Worm (Caenorhabditis elegans) whole organism, late embryonic: ENCODE data around the gene T21E8.5.

Experiments
- F13H6.1 ChIP-seq: sonication (generic microtip); optimal IDR thresholded peaks from 2 replicates; lab custom pipeline; 2016; ENCODE audit warnings: missing genetic modification characterization, missing compliant biosample characterization
- K02D7.2 ChIP-seq: sonication (generic microtip); optimal IDR thresholded peaks from 2 replicates; lab custom pipeline; 2017; ENCODE audit warnings: mild to moderate bottlenecking, missing genetic modification characterization, missing compliant biosample characterization
- K09A11.1 ChIP-seq: sonication (generic microtip); optimal IDR thresholded peaks from 2 replicates; lab custom pipeline; 2017; ENCODE audit warnings: antibody characterized with exemption, mild to moderate bottlenecking, missing genetic modification characterization, missing compliant biosample characterization; ENCODE audit not compliant: insufficient read depth
- T23F11.4 ChIP-seq: fragments of 200-800 bp; sonication (Bioruptor generic); optimal IDR thresholded peaks from 2 replicates; lab custom pipeline; 2018; ENCODE audit warnings: mild to moderate bottlenecking, missing genetic modification characterization, missing compliant biosample characterization
- ahr-1 ChIP-seq: sonication (generic microtip); optimal IDR thresholded peaks from 2 replicates; lab custom pipeline; 2016; ENCODE audit warnings: missing genetic modification characterization, missing compliant biosample characterization
- ceh-14 ChIP-seq: sonication (generic microtip); optimal IDR thresholded peaks from 2 replicates; lab custom pipeline; 2016; ENCODE audit warnings: missing genotype, missing genetic modification characterization, missing compliant biosample characterization
- ceh-18 ChIP-seq: sonication (generic microtip); optimal IDR thresholded peaks from 2 replicates; lab custom pipeline; 2016; ENCODE audit warnings: missing genetic modification characterization, missing compliant biosample characterization
- ceh-22 ChIP-seq: sonication (generic microtip); optimal IDR thresholded peaks from 2 replicates; lab custom pipeline; 2017; ENCODE audit warnings: missing biosample characterization, missing genetic modification characterization
- ceh-30 ChIP-seq: fragments of 150-350 bp; optimal IDR thresholded peaks from 2 replicates; lab custom pipeline; 2014; ENCODE audit warnings: missing biosample characterization, missing genetic modification characterization
- ceh-34 ChIP-seq: sonication (generic microtip); optimal IDR thresholded peaks from 2 replicates; lab custom pipeline; 2016; ENCODE audit warnings: mild to moderate bottlenecking, missing genetic modification characterization, missing compliant biosample characterization
- ceh-45 ChIP-seq: fragments of 200-800 bp; sonication (Bioruptor generic); IDR thresholded peaks from 2 replicates; pipeline ENCODE4 v1.3.6; 2022; ENCODE audit warnings: missing genetic modification reagents, missing genetic modification characterization, missing compliant biosample characterization
- ceh-6 ChIP-seq: fragments of 200-800 bp; sonication (Bioruptor generic); optimal IDR thresholded peaks from 2 replicates; lab custom pipeline; 2018; ENCODE audit warnings: mild to moderate bottlenecking, missing genetic modification characterization, missing compliant biosample characterization
- che-1 ChIP-seq: sonication (generic microtip); optimal IDR thresholded peaks from 2 replicates; lab custom pipeline; 2016; ENCODE audit warnings: mild to moderate bottlenecking, missing genetic modification characterization, missing compliant biosample characterization
- elt-2 ChIP-seq: sonication (generic microtip); optimal IDR thresholded peaks from 2 replicates; lab custom pipeline; 2016; ENCODE audit warnings: missing genetic modification reagents, missing genetic modification characterization, missing compliant biosample characterization
- elt-4 ChIP-seq: sonication (generic microtip); optimal IDR thresholded peaks from 2 replicates; lab custom pipeline; 2016; ENCODE audit warnings: missing genetic modification characterization, missing compliant biosample characterization
- ets-4 ChIP-seq: sonication (generic microtip); optimal IDR thresholded peaks from 2 replicates; lab custom pipeline; 2016; ENCODE audit warnings: missing genetic modification characterization, missing compliant biosample characterization
- fkh-10 ChIP-seq: fragments of 150-350 bp; optimal IDR thresholded peaks from 2 replicates; lab custom pipeline; 2014; ENCODE audit warnings: missing biosample characterization, missing genetic modification reagents, missing genetic modification characterization
- gmeb-2 ChIP-seq: sonication (generic microtip); optimal IDR thresholded peaks from 2 replicates; lab custom pipeline; 2016; ENCODE audit warnings: missing genetic modification characterization, inconsistent platforms, missing compliant biosample characterization
- hlh-30 ChIP-seq: sonication (generic microtip); optimal IDR thresholded peaks from 2 replicates; lab custom pipeline; 2017; ENCODE audit warnings: antibody characterized with exemption, missing genetic modification characterization, missing compliant biosample characterization; ENCODE audit not compliant: insufficient read depth
- lim-6 ChIP-seq: sonication (generic microtip); optimal IDR thresholded peaks from 2 replicates; lab custom pipeline; 2016; ENCODE audit warnings: missing genetic modification characterization, missing compliant biosample characterization
- madf-2 ChIP-seq: sonication (generic microtip); optimal IDR thresholded peaks from 2 replicates; lab custom pipeline; 2017; ENCODE audit warnings: missing genetic modification characterization, missing compliant biosample characterization
- nfya-1 ChIP-seq: sonication (generic microtip); optimal IDR thresholded peaks from 2 replicates; lab custom pipeline; 2017; ENCODE audit warnings: missing genetic modification characterization, mild to moderate bottlenecking, missing compliant biosample characterization, antibody characterized with exemption, moderate library complexity
- nhr-232 ChIP-seq: sonication (generic microtip); optimal IDR thresholded peaks from 2 replicates; lab custom pipeline; 2016; ENCODE audit warnings: missing genetic modification characterization, missing compliant biosample characterization
- pag-3 ChIP-seq: sonication (generic microtip); optimal IDR thresholded peaks from 2 replicates; lab custom pipeline; 2016; ENCODE audit warnings: missing compliant biosample characterization, missing genetic modification characterization, borderline replicate concordance
- pha-2 ChIP-seq: sonication (generic microtip); optimal IDR thresholded peaks from 2 replicates; lab custom pipeline; 2017; ENCODE audit warnings: mild to moderate bottlenecking, missing genetic modification characterization, missing compliant biosample characterization
- pha-4 ChIP-seq: fragments of 150-350 bp; optimal IDR thresholded peaks from 2 replicates; lab custom pipeline; 2018; ENCODE audit warnings: missing biosample characterization, missing genetic modification reagents, missing genetic modification characterization
- pqm-1 ChIP-seq: sonication (generic microtip); optimal IDR thresholded peaks from 2 replicates; lab custom pipeline; 2016; ENCODE audit warnings: missing genetic modification characterization, missing compliant biosample characterization
- pros-1 ChIP-seq: fragments of 150-350 bp; optimal IDR thresholded peaks from 2 replicates; lab custom pipeline; 2014; ENCODE audit warnings: missing biosample characterization, missing genetic modification reagents, missing genetic modification characterization
- ref-2 ChIP-seq: sonication (generic microtip); optimal IDR thresholded peaks from 2 replicates; lab custom pipeline; 2016; ENCODE audit warnings: missing genetic modification characterization, missing compliant biosample characterization
- rnt-1 ChIP-seq: sonication (generic microtip); optimal IDR thresholded peaks from 2 replicates; lab custom pipeline; 2016; ENCODE audit warnings: missing genetic modification characterization, missing compliant biosample characterization
- sox-2 ChIP-seq: fragments of 200-800 bp; sonication (Bioruptor generic); IDR thresholded peaks from 2 replicates; pipeline ENCODE4 v1.3.6; 2022; ENCODE audit warnings: missing genetic modification reagents, missing genetic modification characterization, missing compliant biosample characterization
- tbx-7 ChIP-seq: sonication (generic microtip); optimal IDR thresholded peaks from 2 replicates; lab custom pipeline; 2016; ENCODE audit warnings: missing genotype, missing genetic modification characterization, missing compliant biosample characterization
- ttx-3 ChIP-seq: sonication (generic microtip); optimal IDR thresholded peaks from 2 replicates; lab custom pipeline; 2016; ENCODE audit warnings: missing genetic modification reagents, missing genetic modification characterization, missing compliant biosample characterization
- unc-3 ChIP-seq, 2 experiments: fragments of 200-800 bp in 1 of 2; sonication (Bioruptor generic) in 1 of 2; sonication (generic microtip) in 1 of 2; conservative IDR thresholded peaks in 1 of 2; optimal IDR thresholded peaks in 1 of 2; 2 replicates each; pipeline versions ENCODE4 v1.3.6 to Lab custom; 2016 to 2022; ENCODE audit warnings: missing compliant biosample characterization in 2 of 2, missing genetic modification characterization in 2 of 2, missing genetic modification reagents in 1 of 2
- unc-42 ChIP-seq: sonication (generic microtip); optimal IDR thresholded peaks from 2 replicates; lab custom pipeline; 2016; ENCODE audit warnings: missing genotype, missing genetic modification characterization, missing compliant biosample characterization
- unc-55 ChIP-seq: sonication (generic microtip); optimal IDR thresholded peaks from 2 replicates; lab custom pipeline; 2017; ENCODE audit warnings: missing biosample characterization, missing genetic modification reagents, missing genetic modification characterization
- unc-86 ChIP-seq: sonication (generic microtip); optimal IDR thresholded peaks from 2 replicates; lab custom pipeline; 2016; ENCODE audit warnings: missing genetic modification characterization, missing compliant biosample characterization
- ztf-16 ChIP-seq: sonication (generic microtip); optimal IDR thresholded peaks from 2 replicates; lab custom pipeline; 2017; ENCODE audit warnings: missing genetic modification characterization, missing compliant biosample characterization

The T21E8.5 gene

DNA sequence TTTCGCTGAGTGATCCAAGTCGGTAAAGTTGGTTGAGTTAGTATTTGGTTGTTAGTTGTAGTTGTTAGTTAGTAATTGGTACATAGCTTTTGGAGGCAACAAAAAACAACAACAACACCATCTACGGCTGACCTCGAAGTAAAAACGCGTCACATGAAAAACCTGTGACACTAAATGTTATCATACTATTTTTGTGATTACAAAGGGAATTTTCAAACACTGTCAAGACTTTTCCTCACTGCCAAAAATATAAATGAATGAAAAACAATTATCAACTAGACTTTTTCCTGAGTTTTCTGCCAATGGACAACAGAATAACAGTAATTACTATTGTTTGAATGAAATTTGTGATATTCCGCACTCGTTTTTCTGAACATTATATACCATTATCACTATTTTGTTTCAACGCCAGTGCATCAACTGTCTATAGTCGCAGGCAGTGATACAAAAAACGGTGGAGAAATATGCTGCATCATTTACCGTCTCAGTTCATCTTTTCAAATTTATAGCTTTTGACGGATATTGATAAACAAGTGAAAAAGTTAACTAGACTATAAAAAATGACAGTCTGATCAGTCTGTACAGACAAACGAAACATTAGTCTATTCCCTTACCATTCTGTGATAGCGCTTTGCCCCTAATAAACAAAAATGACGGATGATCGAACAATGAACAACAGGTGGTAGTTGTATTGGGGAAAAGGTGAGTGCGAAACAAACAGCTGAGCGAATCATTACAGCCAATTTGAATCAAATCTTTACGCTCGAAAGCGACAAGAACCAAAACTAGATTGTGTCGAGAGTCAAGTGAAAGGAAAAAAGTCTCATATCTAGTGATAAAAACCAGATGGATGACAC, 28.7 kb downstream of the T21E8.5 start:
- TF ChIP-seq madf-2 (no peak), K02D7.2 (tag; lab: Kevin White, UChicago) (no peak), pha-2 (tag; lab: Kevin White, UChicago) (no peak), ceh-6 (GFP tag; lab: Kevin White, UChicago) (no peak), F13H6.1 (no peak), ref-2 (tag; lab: Kevin White, UChicago) (no peak), ets-4 (tag; lab: Kevin White, UChicago) (no peak), rnt-1 (no peak), unc-86 (tag; lab: Kevin White, UChicago) (no peak), ttx-3 (tag; lab: Kevin White, UChicago) (no peak), T23F11.4 (GFP tag; lab: Kevin White, UChicago) (no peak), gmeb-2 (tag; lab: Kevin White, UChicago) (no peak), ceh-30 (no peak)
- TF ChIP-seq, all 69 proteins: peak for 0

DNA sequence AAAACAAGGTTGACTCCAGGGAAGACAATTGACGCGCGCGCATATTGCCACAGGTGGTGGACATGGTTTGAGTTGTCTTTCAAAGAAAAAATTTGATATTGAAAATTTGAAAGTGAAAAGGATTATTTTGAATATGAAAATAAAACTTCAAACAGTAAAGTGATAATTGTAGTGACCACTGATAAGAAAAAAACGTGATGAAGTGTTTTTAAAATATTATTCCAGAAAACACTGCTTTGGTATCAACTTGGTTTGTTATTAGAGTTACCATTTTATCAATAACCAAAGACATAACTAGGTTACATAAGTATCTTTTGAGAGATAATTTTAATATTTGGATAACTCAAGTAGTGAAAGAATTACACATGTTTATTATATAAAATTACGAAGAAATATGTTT, 30.2 kb downstream of the T21E8.5 start:
- no peak for TF ChIP-seq nfya-1
- TF ChIP-seq elt-4 = no peak
- no peak for TF ChIP-seq unc-3 (GFP tag; conservative IDR thresholded peaks at IDR 0.05; lab: Robert Waterston, UW)
- no peak for TF ChIP-seq unc-3 (tag; optimal IDR thresholded peaks at IDR 0.05; lab: Kevin White, UChicago)
- TF ChIP-seq sox-2 = no peak
- TF ChIP-seq ceh-22 = no peak
- TF ChIP-seq elt-2 (tag; lab: Kevin White, UChicago) = no peak
- TF ChIP-seq K02D7.2 (tag; lab: Kevin White, UChicago) = no peak
- TF ChIP-seq ceh-34 = no peak
- TF ChIP-seq F13H6.1 = no peak
- no peak for TF ChIP-seq ahr-1 (tag; lab: Kevin White, UChicago)
- TF ChIP-seq unc-42 (tag; lab: Kevin White, UChicago) = no peak

ce11 chrX:10919613-10920012, 33.6 kb downstream of the T21E8.5 start, which contains the start of gene nstp-9:
Gene nstp-9 (minus strand): TSS chrX:10919713.
- no peak for TF ChIP-seq tbx-7 (tag; lab: Kevin White, UChicago)
- TF ChIP-seq ceh-18 (tag; lab: Kevin White, UChicago) = no peak
- TF ChIP-seq pros-1 (tag; lab: Kevin White, UChicago) = no peak
- no peak for TF ChIP-seq unc-86 (tag; lab: Kevin White, UChicago)
- no peak for TF ChIP-seq che-1
- no peak for TF ChIP-seq pqm-1 (tag; lab: Kevin White, UChicago)
- no peak for TF ChIP-seq K09A11.1 (tag; lab: Kevin White, UChicago)
- no peak for TF ChIP-seq ztf-16 (tag; lab: Kevin White, UChicago)
- no peak for TF ChIP-seq ceh-14 (tag; lab: Kevin White, UChicago)
- TF ChIP-seq K02D7.2 (tag; lab: Kevin White, UChicago) = no peak
- TF ChIP-seq lim-6 = no peak

DNA sequence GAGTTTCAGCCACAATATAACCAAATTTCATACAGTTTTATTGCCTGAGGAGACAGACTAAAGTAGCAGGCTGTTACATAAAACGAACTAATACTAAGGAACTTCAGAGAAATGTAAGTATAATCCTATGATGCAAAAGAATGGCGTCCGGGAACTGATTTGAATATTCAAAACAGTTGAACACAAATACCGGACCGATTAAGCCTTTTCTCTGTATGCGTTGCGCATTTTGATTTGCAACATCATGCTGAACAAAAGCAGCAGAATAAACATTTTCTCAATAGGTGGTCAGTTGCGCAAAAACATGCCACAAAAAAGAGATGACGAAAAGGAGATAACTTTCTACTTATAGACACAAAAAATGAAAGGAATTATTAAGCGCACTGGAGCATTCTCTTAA, 38.1 kb downstream of the T21E8.5 start:
- no peak for TF ChIP-seq nhr-232 (tag; lab: Kevin White, UChicago)
- TF ChIP-seq ceh-45 (GFP tag; lab: Robert Waterston, UW) = no peak
- TF ChIP-seq ref-2 (tag; lab: Kevin White, UChicago) = no peak
- no peak for TF ChIP-seq pag-3 (tag; lab: Kevin White, UChicago)
- no peak for TF ChIP-seq pha-4 (tag; lab: Kevin White, UChicago)
- no peak for TF ChIP-seq hlh-30 (tag; lab: Kevin White, UChicago)
- TF ChIP-seq unc-55 = no peak
- no peak for TF ChIP-seq unc-3 (GFP tag; conservative IDR thresholded peaks at IDR 0.05; lab: Robert Waterston, UW)
- TF ChIP-seq unc-3 (tag; optimal IDR thresholded peaks at IDR 0.05; lab: Kevin White, UChicago) = no peak
- TF ChIP-seq fkh-10 (GFP tag; lab: Kevin White, UChicago) = no peak
